Worm (Caenorhabditis elegans) whole organism, L4 larva: Measurements from ENCODE around the gene ceh-54.

Experiments
- D1046.2 ChIP-seq: fragments of 200-800 bp; sonication (Bioruptor generic); IDR thresholded peaks from 2 replicates; pipeline ENCODE4 v1.3.6; 2022; ENCODE audit warnings: missing genetic modification characterization, missing compliant biosample characterization
- F49E8.2 ChIP-seq: sonication (generic microtip); optimal IDR thresholded peaks from 2 replicates; lab custom pipeline; 2016; ENCODE audit warnings: missing compliant biosample characterization, mild to moderate bottlenecking, missing genetic modification characterization, borderline replicate concordance
- Y48G9A.11 ChIP-seq: fragments of 200-800 bp; sonication (Bioruptor generic); IDR thresholded peaks from 2 replicates; pipeline ENCODE4 v1.3.6; 2022; ENCODE audit warnings: missing genetic modification reagents, missing genetic modification characterization, missing compliant biosample characterization
- aha-1 ChIP-seq: fragments of 150-350 bp; peaks from one replicate; lab custom pipeline; 2014; ENCODE audit warnings: missing biosample characterization, missing genetic modification characterization
- attf-4 ChIP-seq: sonication (generic microtip); optimal IDR thresholded peaks from 3 replicates; lab custom pipeline; 2017; ENCODE audit warnings: missing biosample characterization, missing genetic modification characterization
- ceh-20 ChIP-seq: fragments of 200-800 bp; sonication (Bioruptor generic); IDR thresholded peaks from 2 replicates; pipeline ENCODE4 v1.3.6; 2022; ENCODE audit warnings: missing genetic modification reagents, missing genetic modification characterization, missing compliant biosample characterization
- ctbp-1 ChIP-seq: fragments of 200-800 bp; sonication (Bioruptor generic); IDR thresholded peaks from 2 replicates; pipeline ENCODE4 v1.3.6; 2022; ENCODE audit warnings: missing genetic modification reagents, missing genetic modification characterization, missing compliant biosample characterization
- daf-12 ChIP-seq: fragments of 150-350 bp; optimal IDR thresholded peaks from 2 replicates; lab custom pipeline; 2014; ENCODE audit warnings: missing biosample characterization, missing genetic modification reagents, missing genetic modification characterization
- daf-16 ChIP-seq, 3 experiments: sonication (generic microtip); optimal IDR thresholded peaks; 2 replicates each; lab custom pipeline; 2016 to 2017; ENCODE audit warnings: missing genetic modification characterization in 3 of 3, missing genetic modification reagents in 3 of 3, mild to moderate bottlenecking in 2 of 3, missing compliant biosample characterization in 2 of 3, missing biosample characterization in 1 of 3, moderate library complexity in 1 of 3
- daf-8 ChIP-seq: fragments of 200-800 bp; sonication (Bioruptor generic); IDR thresholded peaks from 2 replicates; pipeline ENCODE4 v1.3.6; 2022; ENCODE audit warnings: missing genetic modification characterization, missing compliant biosample characterization
- dmd-9 ChIP-seq: fragments of 200-800 bp; sonication (Bioruptor generic); IDR thresholded peaks from 2 replicates; pipeline ENCODE4 v1.3.6; 2022; ENCODE audit warnings: missing genetic modification reagents, missing genetic modification characterization, missing compliant biosample characterization
- dpl-1 ChIP-seq: fragments of 150-350 bp; optimal IDR thresholded peaks from 2 replicates; lab custom pipeline; 2014; ENCODE audit warnings: missing biosample characterization, missing genetic modification reagents, missing genetic modification characterization
- dve-1 ChIP-seq: sonication (generic microtip); optimal IDR thresholded peaks from 2 replicates; lab custom pipeline; 2017; ENCODE audit warnings: antibody characterized with exemption, mild to moderate bottlenecking, missing genetic modification characterization, missing compliant biosample characterization; ENCODE audit not compliant: insufficient read depth
- egl-43 ChIP-seq: fragments of 200-800 bp; sonication (Bioruptor generic); IDR thresholded peaks from 2 replicates; pipeline ENCODE4 v1.3.6; 2022; ENCODE audit warnings: missing genetic modification reagents, missing genetic modification characterization, missing compliant biosample characterization
- fkh-10 ChIP-seq: fragments of 150-350 bp; optimal IDR thresholded peaks from 2 replicates; lab custom pipeline; 2014; ENCODE audit warnings: missing biosample characterization, missing genetic modification reagents, missing genetic modification characterization
- hlh-11 ChIP-seq: fragments of 200-800 bp; sonication (Bioruptor generic); optimal IDR thresholded peaks from 2 replicates; lab custom pipeline; 2018; ENCODE audit warnings: mild to moderate bottlenecking, missing genetic modification characterization, missing compliant biosample characterization
- hlh-30 ChIP-seq: sonication (generic microtip); optimal IDR thresholded peaks from 2 replicates; lab custom pipeline; 2017; ENCODE audit warnings: antibody characterized with exemption, mild to moderate bottlenecking, missing genetic modification characterization, missing compliant biosample characterization; ENCODE audit not compliant: insufficient read depth
- hmg-1.1 ChIP-seq: fragments of 200-800 bp; sonication (Bioruptor generic); IDR thresholded peaks from 2 replicates; pipeline ENCODE4 v1.3.6; 2022; ENCODE audit warnings: missing genetic modification reagents, missing genetic modification characterization, missing compliant biosample characterization
- lin-1 ChIP-seq: fragments of 200-800 bp; sonication (Bioruptor generic); IDR thresholded peaks from 2 replicates; pipeline ENCODE4 v1.3.6; 2022; ENCODE audit warnings: missing genetic modification reagents, missing genetic modification characterization, missing compliant biosample characterization
- lin-15B ChIP-seq: fragments of 150-350 bp; sonication (generic microtip); optimal IDR thresholded peaks from 3 replicates; lab custom pipeline; 2014; ENCODE audit warnings: missing biosample characterization, missing genetic modification characterization
- lin-29 ChIP-seq: fragments of 200-800 bp; sonication (Bioruptor generic); IDR thresholded peaks from 2 replicates; pipeline ENCODE4 v1.3.6; 2022; ENCODE audit warnings: missing genetic modification reagents, missing genetic modification characterization, missing compliant biosample characterization
- lir-3 ChIP-seq: sonication (generic microtip); optimal IDR thresholded peaks from 2 replicates; lab custom pipeline; 2016; ENCODE audit warnings: mild to moderate bottlenecking, missing genetic modification characterization, missing compliant biosample characterization
- madf-9 ChIP-seq: fragments of 200-800 bp; sonication (Bioruptor generic); conservative IDR thresholded peaks from 2 replicates; pipeline ENCODE4 v1.3.6; 2022; ENCODE audit warnings: missing genetic modification reagents, missing genetic modification characterization, missing compliant biosample characterization
- mdl-1 ChIP-seq, 2 experiments: fragments of 150-350 bp in 1 of 2; sonication (generic microtip) in 1 of 2; optimal IDR thresholded peaks; 2 replicates each; lab custom pipeline; 2014 to 2017; ENCODE audit warnings: missing biosample characterization in 2 of 2, missing genetic modification characterization in 2 of 2
- mes-2 ChIP-seq: sonication (generic microtip); optimal IDR thresholded peaks from 2 replicates; lab custom pipeline; 2016; ENCODE audit warnings: missing genotype, mild to moderate bottlenecking, missing genetic modification characterization, missing compliant biosample characterization; ENCODE audit not compliant: poor library complexity, severe bottlenecking
- mxl-3 ChIP-seq: fragments of 200-800 bp; sonication (Bioruptor generic); optimal IDR thresholded peaks from 2 replicates; lab custom pipeline; 2018; ENCODE audit warnings: mild to moderate bottlenecking, missing genetic modification characterization, missing compliant biosample characterization
- nhr-10 ChIP-seq: fragments of 150-350 bp; optimal IDR thresholded peaks from 2 replicates; lab custom pipeline; 2014; ENCODE audit warnings: missing biosample characterization, missing genetic modification characterization
- nhr-25 ChIP-seq: sonication (generic microtip); optimal IDR thresholded peaks from 2 replicates; lab custom pipeline; 2017; ENCODE audit warnings: missing genetic modification characterization, mild to moderate bottlenecking, missing compliant biosample characterization, antibody characterized with exemption, moderate library complexity, borderline replicate concordance; ENCODE audit not compliant: insufficient read depth
- nhr-28 ChIP-seq: fragments of 150-350 bp; optimal IDR thresholded peaks from 2 replicates; lab custom pipeline; 2014; ENCODE audit warnings: missing biosample characterization, missing genetic modification characterization
- nhr-42 ChIP-seq: fragments of 200-800 bp; sonication (Bioruptor generic); IDR thresholded peaks from 2 replicates; pipeline ENCODE4 v1.3.6; 2022; ENCODE audit warnings: missing genetic modification characterization, missing compliant biosample characterization
- nhr-77 ChIP-seq: fragments of 150-350 bp; optimal IDR thresholded peaks from 2 replicates; lab custom pipeline; 2014; ENCODE audit warnings: missing biosample characterization, missing genetic modification characterization
- sdz-12 ChIP-seq: fragments of 200-800 bp; sonication (Bioruptor generic); optimal IDR thresholded peaks from 2 replicates; lab custom pipeline; 2018; ENCODE audit warnings: mild to moderate bottlenecking, missing genetic modification characterization, missing compliant biosample characterization
- skn-1 ChIP-seq: fragments of 150-350 bp; optimal IDR thresholded peaks from 2 replicates; lab custom pipeline; 2014; ENCODE audit warnings: missing biosample characterization, missing genetic modification characterization
- snpc-1.2 ChIP-seq: fragments of 200-800 bp; sonication (Bioruptor generic); IDR thresholded peaks from 2 replicates; pipeline ENCODE4 v1.3.6; 2022; ENCODE audit warnings: missing genetic modification reagents, missing genetic modification characterization, missing compliant biosample characterization
- tra-1 ChIP-seq: fragments of 200-800 bp; sonication (Bioruptor generic); IDR thresholded peaks from 2 replicates; pipeline ENCODE4 v1.3.6; 2022; ENCODE audit warnings: missing genetic modification reagents, missing genetic modification characterization, missing compliant biosample characterization
- unc-62 ChIP-seq, 3 experiments: fragments of 150-350 bp in 1 of 3; sonication (generic microtip); optimal IDR thresholded peaks in 2 of 3; peaks in 1 of 3; 1 replicate in 1 of 3; 2 replicates in 2 of 3; lab custom pipeline; 2014 to 2017; ENCODE audit warnings: missing biosample characterization in 3 of 3, missing genetic modification characterization in 3 of 3, missing genetic modification reagents in 3 of 3, missing genotype in 1 of 3
- zip-11 ChIP-seq: fragments of 200-800 bp; sonication (Bioruptor generic); IDR thresholded peaks from 2 replicates; pipeline ENCODE4 v1.3.6; 2022; ENCODE audit warnings: missing genetic modification characterization, missing compliant biosample characterization
- zip-2 ChIP-seq: fragments of 150-350 bp; optimal IDR thresholded peaks from 2 replicates; lab custom pipeline; 2014; ENCODE audit warnings: missing biosample characterization, missing genetic modification characterization
- ztf-11 ChIP-seq: fragments of 150-350 bp; optimal IDR thresholded peaks from 2 replicates; lab custom pipeline; 2014; ENCODE audit warnings: missing biosample characterization, missing genetic modification characterization

ceh-54 gene

ce11 chrX:6194191-6194724 lies at the start of gene ceh-54:
TSS of gene ceh-54 (minus strand) at chrX:6194241.
- TF ChIP-seq lir-3 (tag; lab: Kevin White, UChicago) (no peak), mxl-3 (no peak), lin-1 (GFP tag; lab: Robert Waterston, UW) (no peak), nhr-25 (tag; lab: Kevin White, UChicago) (no peak), daf-8 (GFP tag; lab: Robert Waterston, UW) (no peak), snpc-1.2 (GFP tag; lab: Robert Waterston, UW) (no peak), fkh-10 (GFP tag; lab: Kevin White, UChicago) (no peak), skn-1 (tag; lab: Kevin White, UChicago) (no peak), mes-2 (tag; lab: Kevin White, UChicago) (no peak), sdz-12 (GFP tag; lab: Kevin White, UChicago) (no peak), tra-1 (GFP tag; lab: Robert Waterston, UW) (no peak), daf-16 (GFP tag; optimal IDR thresholded peaks at IDR 0.05; lab: Kevin White, UChicago) (no peak), daf-16 (tag; optimal IDR thresholded peaks at IDR 0.05; lab: Kevin White, UChicago) (no peak), ceh-20 (GFP tag; lab: Robert Waterston, UW) (no peak), zip-2 (no peak), nhr-77 (tag; lab: Kevin White, UChicago) (no peak)
- TF ChIP-seq, all 104 proteins: peak for 0

DNA sequence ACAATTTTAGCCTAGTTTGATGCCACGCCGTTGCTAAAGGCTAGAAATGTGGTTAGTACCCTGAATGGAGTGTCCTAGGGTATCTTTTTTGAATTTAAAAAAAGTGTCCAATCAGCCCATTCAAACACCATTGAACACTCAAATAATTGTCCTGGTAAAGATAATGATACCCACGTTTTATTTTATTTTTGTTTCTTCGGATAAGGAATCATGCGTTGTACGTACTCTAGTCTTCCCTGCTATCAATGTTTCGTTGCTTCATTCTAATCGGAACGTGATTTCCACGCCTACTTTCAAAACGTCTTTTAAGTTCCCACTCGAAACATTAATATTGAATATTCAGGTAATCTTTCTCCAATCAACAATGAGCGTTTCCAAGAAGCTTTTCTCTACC lies 46.6 kb upstream of the ceh-54 start, which contains the start of gene got-2.2:
TSS of gene got-2.2 (plus strand) at position 344 of the 394 bp plus-strand sequence.
- TF ChIP-seq daf-12 (tag; lab: Kevin White, UChicago) (no peak), hlh-11 (tag; lab: Kevin White, UChicago) (peak; percentile 13), nhr-42 (GFP tag; lab: Robert Waterston, UW) (no peak), dve-1 (tag; lab: Kevin White, UChicago) (peak; percentile 63), dmd-9 (GFP tag; lab: Robert Waterston, UW) (no peak), egl-43 (GFP tag; lab: Robert Waterston, UW) (no peak), madf-9 (no peak), tra-1 (GFP tag; lab: Robert Waterston, UW) (no peak), attf-4 (tag; lab: Kevin White, UChicago) (no peak), F49E8.2 (tag; lab: Kevin White, UChicago) (no peak), ceh-20 (GFP tag; lab: Robert Waterston, UW) (no peak), skn-1 (tag; lab: Kevin White, UChicago) (no peak), Y48G9A.11 (GFP tag; lab: Robert Waterston, UW) (no peak), D1046.2 (GFP tag; lab: Robert Waterston, UW) (no peak), ctbp-1 (no peak), nhr-28 (peak; percentile 66), zip-11 (GFP tag; lab: Robert Waterston, UW) (no peak), daf-16 (GFP tag; optimal IDR thresholded peaks at IDR 0.05; lab: Kevin White, UChicago) (no peak), daf-16 (tag; optimal IDR thresholded peaks at IDR 0.05; lab: Kevin White, UChicago) (peak; percentile 54), nhr-77 (tag; lab: Kevin White, UChicago) (peak; percentile 21), nhr-10 (peak; percentile 24), lin-15B (tag; lab: Kevin White, UChicago) (no peak), unc-62 (GFP tag; optimal IDR thresholded peaks at IDR 0.05 in 1 of 2; lab: Kevin White, UChicago) (no peak), unc-62 (tag; optimal IDR thresholded peaks at IDR 0.05; lab: Kevin White, UChicago) (no peak), dpl-1 (GFP tag; lab: Kevin White, UChicago) (no peak), aha-1 (tag; lab: Kevin White, UChicago) (peak; percentile 65), hmg-1.1 (GFP tag; lab: Robert Waterston, UW) (no peak; the same call in 1 of the 2 replicates), hlh-30 (tag; lab: Kevin White, UChicago) (peak; percentile 42), zip-2 (no peak), mdl-1 (tag; optimal IDR thresholded peaks at IDR 0.05; lab: Kevin White, UChicago) (peak in 1 of 2 experiments; percentile 44), ztf-11 (tag; lab: Kevin White, UChicago) (no peak), lin-29 (no peak)
